Worm (Caenorhabditis elegans): ENCODE measurements around the gene clc-31.

- no peak for TF ChIP-seq ztf-4 (tag; optimal IDR thresholded peaks at IDR 0.05)
- no peak for TF ChIP-seq nhr-77 (tag; optimal IDR thresholded peaks at IDR 0.05)
- TF ChIP-seq ztf-11 (tag; optimal IDR thresholded peaks at IDR 0.05): no peak
- TF ChIP-seq mef-2 (tag; optimal IDR thresholded peaks at IDR 0.05): no peak
- TF ChIP-seq nhr-28 (tag; optimal IDR thresholded peaks at IDR 0.05): no peak
Measured at ce11 chrII:372235-372634, 31.9 kb downstream of the clc-31 start.

Data from whole organism, L1 larva.